Fruit fly (Drosophila melanogaster) whole organism, embryonic: ENCODE measurements around the gene CG46307.
A peak's percentile ranks its signal among the peaks of the same experiment; 100 is the strongest.

Source experiments
- Abd-B ChIP-seq: fragments of 200-800 bp; sonication (Bioruptor generic); optimal IDR thresholded peaks from 2 replicates; lab custom pipeline; 2018; ENCODE audit warnings: missing biosample characterization, mild to moderate bottlenecking, missing genetic modification characterization, moderate library complexity
- B-H1 ChIP-seq: fragments of 200-800 bp; sonication (Bioruptor generic); IDR thresholded peaks from 3 replicates; pipeline ENCODE4 v1.3.6; 2022; ENCODE audit warnings: missing biosample characterization, missing genetic modification characterization
- CG10565 ChIP-seq: fragments of 200-800 bp; sonication (Bioruptor generic); optimal IDR thresholded peaks from 3 replicates; lab custom pipeline; 2016; ENCODE audit warnings: missing biosample characterization, mild to moderate bottlenecking, missing genetic modification characterization
- CG11723 ChIP-seq: fragments of 200-800 bp; sonication (Bioruptor generic); optimal IDR thresholded peaks from 2 replicates; lab custom pipeline; 2017; ENCODE audit warnings: missing biosample characterization, mild to moderate bottlenecking, missing genetic modification characterization
- CG12236 ChIP-seq: fragments of 200-800 bp; sonication (Bioruptor generic); optimal IDR thresholded peaks from 2 replicates; lab custom pipeline; 2016; ENCODE audit warnings: missing biosample characterization, missing genetic modification characterization
- CG12391 ChIP-seq: fragments of 200-800 bp; sonication (Bioruptor generic); optimal IDR thresholded peaks from 3 replicates; lab custom pipeline; 2018; ENCODE audit warnings: missing biosample characterization, mild to moderate bottlenecking, missing genetic modification characterization, moderate library complexity
- CG12942 ChIP-seq: fragments of 200-800 bp; sonication (Bioruptor generic); optimal IDR thresholded peaks from 3 replicates; lab custom pipeline; 2016; ENCODE audit warnings: missing biosample characterization, missing genetic modification characterization
- CG14667 ChIP-seq: fragments of 200-800 bp; sonication (Bioruptor generic); IDR thresholded peaks from 2 replicates; pipeline ENCODE4 v1.3.6; 2022; ENCODE audit warnings: missing biosample characterization, missing genetic modification characterization
- CG1647 ChIP-seq: fragments of 200-800 bp; sonication (Bioruptor generic); optimal IDR thresholded peaks from 3 replicates; lab custom pipeline; 2016; ENCODE audit warnings: missing biosample characterization, missing genetic modification characterization
- CG18764 ChIP-seq: fragments of 200-800 bp; sonication (Bioruptor generic); optimal IDR thresholded peaks from 3 replicates; lab custom pipeline; 2016; ENCODE audit warnings: missing biosample characterization, missing genetic modification characterization
- CG3163 ChIP-seq: fragments of 200-800 bp; sonication (Bioruptor generic); optimal IDR thresholded peaks from 3 replicates; lab custom pipeline; 2016; ENCODE audit warnings: missing biosample characterization, missing genetic modification characterization
- CG34422 ChIP-seq: fragments of 200-800 bp; sonication (Bioruptor generic); IDR thresholded peaks from 3 replicates; pipeline ENCODE4 v1.3.6; 2022; ENCODE audit warnings: missing biosample characterization, missing genetic modification characterization
- CG4424 ChIP-seq: fragments of 200-800 bp; sonication (Bioruptor generic); optimal IDR thresholded peaks from 3 replicates; lab custom pipeline; 2016; ENCODE audit warnings: missing biosample characterization, missing genetic modification characterization
- CG7786 ChIP-seq: fragments of 200-800 bp; sonication (Bioruptor generic); optimal IDR thresholded peaks from 2 replicates; lab custom pipeline; 2016; ENCODE audit warnings: missing biosample characterization, missing genetic modification characterization
- CG7987 ChIP-seq: fragments of 200-800 bp; sonication (Bioruptor generic); optimal IDR thresholded peaks from 2 replicates; lab custom pipeline; 2018; ENCODE audit warnings: missing biosample characterization, mild to moderate bottlenecking, missing genetic modification characterization, moderate library complexity
- CG9215 ChIP-seq: fragments of 200-800 bp; sonication (Bioruptor generic); IDR thresholded peaks from 2 replicates; pipeline ENCODE4 v1.3.6; 2022; ENCODE audit warnings: missing biosample characterization, missing genetic modification characterization
- CG9437 ChIP-seq: fragments of 200-800 bp; sonication (Bioruptor generic); optimal IDR thresholded peaks from 2 replicates; lab custom pipeline; 2018; ENCODE audit warnings: missing biosample characterization, mild to moderate bottlenecking, missing genetic modification characterization
- CG9609 ChIP-seq: fragments of 200-800 bp; sonication (Bioruptor generic); optimal IDR thresholded peaks from 3 replicates; lab custom pipeline; 2016; ENCODE audit warnings: missing biosample characterization, missing genetic modification characterization
- D19B ChIP-seq: fragments of 200-800 bp; sonication (Bioruptor generic); optimal IDR thresholded peaks from 2 replicates; lab custom pipeline; 2017; ENCODE audit warnings: missing biosample characterization, mild to moderate bottlenecking, missing genetic modification characterization
- Dfd ChIP-seq, 2 experiments: fragments of >200 bp; optimal IDR thresholded peaks; 2 replicates each; lab custom pipeline; 2017; ENCODE audit warnings: missing biosample characterization in 2 of 2, missing genetic modification characterization in 2 of 2
- Dip3 ChIP-seq: fragments of 200-800 bp; sonication (Bioruptor generic); optimal IDR thresholded peaks from 3 replicates; lab custom pipeline; 2016; ENCODE audit warnings: missing biosample characterization, missing genetic modification characterization
- Drgx ChIP-seq: fragments of 200-800 bp; sonication (Bioruptor generic); IDR thresholded peaks from 2 replicates; pipeline ENCODE4 v1.3.6; 2022; ENCODE audit warnings: missing biosample characterization, missing genetic modification characterization
- E2f2 ChIP-seq: fragments of 200-800 bp; sonication (Bioruptor generic); IDR thresholded peaks from 2 replicates; pipeline ENCODE4 v1.3.6; 2022; ENCODE audit warnings: missing biosample characterization, missing genetic modification characterization
- Hey ChIP-seq: fragments of 200-800 bp; sonication (Bioruptor generic); optimal IDR thresholded peaks from 3 replicates; lab custom pipeline; 2018; ENCODE audit warnings: missing biosample characterization, mild to moderate bottlenecking, missing genetic modification characterization
- Mad ChIP-seq: fragments of 200-800 bp; sonication (Bioruptor generic); optimal IDR thresholded peaks from 2 replicates; lab custom pipeline; 2016; ENCODE audit warnings: missing biosample characterization, missing genetic modification characterization
- Nf-YC ChIP-seq: fragments of 200-800 bp; optimal IDR thresholded peaks from 3 replicates; lab custom pipeline; 2019; ENCODE audit warnings: missing biosample characterization, mild to moderate bottlenecking, missing genetic modification characterization, moderate library complexity
- Poxn ChIP-seq: fragments of 200-800 bp; sonication (Bioruptor generic); IDR thresholded peaks from 2 replicates; pipeline ENCODE4 v1.3.6; 2022; ENCODE audit warnings: missing biosample characterization, missing genetic modification characterization
- Rfx ChIP-seq: fragments of 200-800 bp; sonication (Bioruptor generic); IDR thresholded peaks from 2 replicates; pipeline ENCODE4 v1.3.6; 2022; ENCODE audit warnings: missing biosample characterization, missing genetic modification characterization
- Scr ChIP-seq: fragments of 200-800 bp; sonication (Bioruptor generic); IDR thresholded peaks from 2 replicates; pipeline ENCODE4 v1.3.6; 2022; ENCODE audit warnings: missing biosample characterization, missing genetic modification characterization; ENCODE audit not compliant: partially characterized antibody
- Xbp1 ChIP-seq: fragments of 200-800 bp; sonication (Bioruptor generic); optimal IDR thresholded peaks from 3 replicates; lab custom pipeline; 2016; ENCODE audit warnings: missing biosample characterization, mild to moderate bottlenecking, missing genetic modification characterization
- ab ChIP-seq: fragments of 200-800 bp; sonication (Bioruptor generic); optimal IDR thresholded peaks from 2 replicates; lab custom pipeline; 2016; ENCODE audit warnings: missing biosample characterization, missing genetic modification characterization
- abd-A ChIP-seq: fragments of 200-800 bp; sonication (Bioruptor generic); optimal IDR thresholded peaks from 3 replicates; lab custom pipeline; 2019; ENCODE audit warnings: missing biosample characterization, mild to moderate bottlenecking, missing genetic modification characterization, moderate library complexity
- ash1 ChIP-seq: fragments of 200-800 bp; sonication (Bioruptor generic); optimal IDR thresholded peaks from 2 replicates; lab custom pipeline; 2018; ENCODE audit warnings: missing biosample characterization, mild to moderate bottlenecking, missing genetic modification characterization
- btn ChIP-seq: fragments of 200-800 bp; sonication (Bioruptor generic); optimal IDR thresholded peaks from 2 replicates; lab custom pipeline; 2016; ENCODE audit warnings: missing biosample characterization, missing genetic modification characterization
- cad ChIP-seq: fragments of >200 bp; optimal IDR thresholded peaks from 2 replicates; lab custom pipeline; 2017; ENCODE audit warnings: missing biosample characterization, missing genetic modification characterization
- cato ChIP-seq: fragments of 200-800 bp; sonication (Bioruptor generic); optimal IDR thresholded peaks from 2 replicates; lab custom pipeline; 2016; ENCODE audit warnings: missing biosample characterization, missing genetic modification characterization, borderline replicate concordance
- dpn ChIP-seq, 2 experiments: fragments of 200-800 bp; sonication (Bioruptor generic); optimal IDR thresholded peaks; 3 replicates each; lab custom pipeline; 2016; ENCODE audit warnings: missing biosample characterization in 2 of 2, missing genetic modification characterization in 2 of 2
- dysf ChIP-seq: fragments of 200-800 bp; sonication (Bioruptor generic); IDR thresholded peaks from 3 replicates; pipeline ENCODE4 v1.3.6; 2022; ENCODE audit warnings: missing biosample characterization, missing genetic modification characterization
- ewg ChIP-seq: fragments of 200-800 bp; sonication (Bioruptor generic); optimal IDR thresholded peaks from 3 replicates; lab custom pipeline; 2017; ENCODE audit warnings: mild to moderate bottlenecking, missing biosample characterization, missing genetic modification reagents, missing genetic modification characterization
- gsb ChIP-seq: fragments of 200-800 bp; sonication (Bioruptor generic); IDR thresholded peaks from 2 replicates; pipeline ENCODE4 v1.3.6; 2022; ENCODE audit warnings: missing biosample characterization, missing genetic modification characterization
- gt ChIP-seq: fragments of 200-800 bp; sonication (Bioruptor generic); IDR thresholded peaks from 2 replicates; pipeline ENCODE4 v1.3.6; 2022; ENCODE audit warnings: missing biosample characterization, missing genetic modification characterization
- her ChIP-seq: fragments of 200-800 bp; sonication (Bioruptor generic); optimal IDR thresholded peaks from 2 replicates; lab custom pipeline; 2016; ENCODE audit warnings: missing biosample characterization, missing genetic modification characterization
- hkb ChIP-seq, 2 experiments: fragments of 200-800 bp in 1 of 2; fragments of >200 bp in 1 of 2; sonication (Bioruptor generic) in 1 of 2; IDR thresholded peaks in 1 of 2; optimal IDR thresholded peaks in 1 of 2; 2 replicates each; pipeline versions ENCODE4 v1.3.6 to Lab custom; 2017 to 2022; ENCODE audit warnings: missing biosample characterization in 1 of 2, missing genetic modification characterization in 1 of 2
- inv ChIP-seq: fragments of 200-800 bp; sonication (Bioruptor generic); IDR thresholded peaks from 2 replicates; pipeline ENCODE4 v1.3.6; 2022; ENCODE audit warnings: missing biosample characterization, missing genetic modification characterization; ENCODE audit not compliant: partially characterized antibody
- knrl ChIP-seq: fragments of 200-800 bp; sonication (Bioruptor generic); IDR thresholded peaks from 3 replicates; pipeline ENCODE4 v1.3.6; 2022; ENCODE audit warnings: missing biosample characterization, missing genetic modification characterization; ENCODE audit not compliant: partially characterized antibody
- lmd ChIP-seq: fragments of 200-800 bp; sonication (Bioruptor generic); IDR thresholded peaks from 2 replicates; pipeline ENCODE4 v1.3.6; 2022; ENCODE audit warnings: missing biosample characterization, missing genetic modification characterization
- prd ChIP-seq, 3 experiments: fragments of >200 bp in 2 of 3; fragments of 200-800 bp in 1 of 3; sonication (Bioruptor generic) in 1 of 3; optimal IDR thresholded peaks in 2 of 3; IDR thresholded peaks in 1 of 3; 2 replicates in 2 of 3; 3 replicates in 1 of 3; pipeline versions ENCODE4 v1.3.6 to Lab custom; 2017 to 2022; ENCODE audit warnings: missing biosample characterization in 1 of 3, missing genetic modification characterization in 1 of 3
- sisA ChIP-seq: fragments of 200-800 bp; sonication (Bioruptor generic); IDR thresholded peaks from 2 replicates; pipeline ENCODE4 v1.3.6; 2022; ENCODE audit warnings: missing biosample characterization, missing genetic modification characterization
- tio ChIP-seq: fragments of 200-800 bp; sonication (Bioruptor generic); optimal IDR thresholded peaks from 2 replicates; lab custom pipeline; 2017; ENCODE audit warnings: missing biosample characterization, missing genetic modification characterization, inconsistent platforms
- toy ChIP-seq: fragments of 200-800 bp; sonication (Bioruptor generic); IDR thresholded peaks from 2 replicates; pipeline ENCODE4 v1.3.6; 2022; ENCODE audit warnings: missing biosample characterization, missing genetic modification characterization

CG46307 gene

DNA sequence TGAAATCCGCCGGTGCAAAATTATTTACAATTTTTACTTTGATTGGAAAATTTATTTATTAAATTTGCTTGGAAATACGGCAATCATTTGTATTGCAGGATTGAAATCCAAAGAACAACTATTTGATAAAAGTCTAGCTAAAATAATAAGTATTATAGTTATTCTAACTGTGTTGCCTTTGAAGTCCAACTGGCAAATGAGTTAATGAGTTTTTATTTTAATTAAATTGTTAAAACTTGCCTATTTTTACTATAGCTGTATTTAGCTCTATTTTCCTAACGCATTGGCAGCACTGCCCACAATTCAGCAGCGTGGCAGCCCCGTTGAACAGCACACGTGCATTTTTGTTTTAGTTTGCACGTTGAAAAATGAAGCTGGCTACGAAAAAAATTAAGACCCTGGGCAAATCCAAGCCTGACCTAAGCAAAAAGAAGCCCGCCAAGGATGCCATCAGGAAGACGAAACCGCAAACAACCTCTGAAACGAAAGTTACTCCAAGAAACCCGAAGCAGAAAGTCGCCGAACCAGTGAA is 59.0 kb downstream of the CG46307 start, which contains the start of gene Noc2 (continued):
- TF ChIP-seq E2f2 (GFP tag; lab: Robert Waterston, UW) (peak; percentile 41; the same call in 1 of the 2 replicates), her (GFP tag; lab: Kevin White, UChicago) (no peak), inv (GFP tag; lab: Robert Waterston, UW) (no peak), toy (GFP tag; lab: Robert Waterston, UW) (no peak), Poxn (GFP tag; lab: Robert Waterston, UW) (no peak), CG9437 (GFP tag; lab: Kevin White, UChicago) (peak; percentile 14), CG7987 (no peak), btn (no peak), knrl (GFP tag; lab: Robert Waterston, UW) (no peak), Nf-YC (peak; percentile 55), Xbp1 (GFP tag; lab: Kevin White, UChicago) (peak; percentile 63), prd (optimal IDR thresholded peaks at IDR 0.05; lab: Kevin White, UChicago) (no peak), prd (GFP tag; IDR thresholded peaks at IDR 0.05; lab: Robert Waterston, UW) (peak; percentile 72), CG9215 (GFP tag; lab: Robert Waterston, UW) (peak; percentile 36; the same call in 1 of the 2 replicates), CG3163 (no peak), B-H1 (no peak), CG14667 (GFP tag; lab: Robert Waterston, UW) (peak; percentile 43), CG1647 (GFP tag; lab: Kevin White, UChicago) (peak; percentile 25), gsb (no peak), ewg (GFP tag; lab: Kevin White, UChicago) (peak; percentile 21), Rfx (GFP tag; lab: Robert Waterston, UW) (peak; percentile 68; the same call in 1 of the 2 replicates), CG12391 (tag; lab: Kevin White, UChicago) (peak; percentile 60), D19B (GFP tag; lab: Kevin White, UChicago) (no peak), CG12236 (GFP tag; lab: Kevin White, UChicago) (no peak), Abd-B (peak; percentile 54), CG34422 (GFP tag; lab: Robert Waterston, UW) (peak; percentile 60; the same call in 2 of the 3 replicates), CG9609 (GFP tag; lab: Kevin White, UChicago) (no peak), Drgx (GFP tag; lab: Robert Waterston, UW) (no peak; the same call in 1 of the 2 replicates), CG4424 (GFP tag; lab: Kevin White, UChicago) (peak; percentile 56), cato (GFP tag; lab: Kevin White, UChicago) (no peak), Dip3 (peak; percentile 46), cad (GFP tag; lab: Kevin White, UChicago) (no peak), CG11723 (GFP tag; lab: Kevin White, UChicago) (no peak), dpn (GFP tag; optimal IDR thresholded peaks at IDR 0.05; lab: Kevin White, UChicago) (peak; percentile 34 to 42), Mad (GFP tag; lab: Kevin White, UChicago) (peak; percentile 13), CG7786 (GFP tag; lab: Kevin White, UChicago) (no peak), CG18764 (GFP tag; lab: Kevin White, UChicago) (peak; percentile 21), hkb (optimal IDR thresholded peaks at IDR 0.05; lab: Kevin White, UChicago) (no peak), hkb (GFP tag; IDR thresholded peaks at IDR 0.05; lab: Robert Waterston, UW) (peak; percentile 43; the same call in 1 of the 2 replicates), sisA (GFP tag; lab: Robert Waterston, UW) (peak; percentile 64), Hey (tag; lab: Kevin White, UChicago) (no peak), CG10565 (no peak), tio (GFP tag; lab: Kevin White, UChicago) (no peak), abd-A (tag; lab: Kevin White, UChicago) (no peak), Scr (GFP tag; lab: Robert Waterston, UW) (no peak), dysf (peak; percentile 58), ash1 (GFP tag; lab: Kevin White, UChicago) (no peak), ab (GFP tag; lab: Kevin White, UChicago) (no peak), CG12942 (peak; percentile 38), lmd (GFP tag; lab: Robert Waterston, UW) (peak; percentile 63), gt (GFP tag; lab: Robert Waterston, UW) (0 out of 2 replicates have a peak, but pooled peaks have one; percentile 22), Dfd (GFP tag; optimal IDR thresholded peaks at IDR 0.05; lab: Kevin White, UChicago) (no peak)
